Worm (Caenorhabditis elegans) whole organism, L1 larva: ENCODE measurements around the gene myrf-1.
A peak's percentile ranks its signal among the peaks of the same experiment; 100 is the strongest.

ENCODE experiments used
- C04F5.9 ChIP-seq: sonication (generic microtip); optimal IDR thresholded peaks from 2 replicates; lab custom pipeline; 2016; ENCODE audit warnings: missing genetic modification characterization, missing compliant biosample characterization
- C16A3.4 ChIP-seq: fragments of 150-350 bp; optimal IDR thresholded peaks from 2 replicates; lab custom pipeline; 2014; ENCODE audit warnings: missing biosample characterization, missing genetic modification characterization
- Y116A8C.19 ChIP-seq: sonication (generic microtip); optimal IDR thresholded peaks from 2 replicates; lab custom pipeline; 2016; ENCODE audit warnings: missing compliant biosample characterization, missing genetic modification characterization, borderline replicate concordance
- aly-2 ChIP-seq: fragments of 150-350 bp; optimal IDR thresholded peaks from 2 replicates; lab custom pipeline; 2014; ENCODE audit warnings: missing biosample characterization, missing genetic modification characterization
- ama-1 ChIP-seq: fragments of 150-350 bp; optimal IDR thresholded peaks from 2 replicates; lab custom pipeline; 2014
- blmp-1 ChIP-seq: fragments of 150-350 bp; optimal IDR thresholded peaks from 2 replicates; lab custom pipeline; 2014; ENCODE audit warnings: missing biosample characterization, missing genetic modification characterization
- ceh-63 ChIP-seq: fragments of 200-800 bp; sonication (Bioruptor generic); optimal IDR thresholded peaks from 2 replicates; lab custom pipeline; 2018; ENCODE audit warnings: mild to moderate bottlenecking, missing genetic modification characterization, missing compliant biosample characterization
- dpl-1 ChIP-seq, 3 experiments: fragments of 150-350 bp in 2 of 3; sonication (generic microtip) in 1 of 3; optimal IDR thresholded peaks; 2 replicates each; lab custom pipeline; 2014 to 2017; ENCODE audit warnings: missing biosample characterization in 3 of 3, missing genetic modification characterization in 3 of 3, missing genetic modification reagents in 3 of 3
- dsc-1 ChIP-seq: sonication (generic microtip); optimal IDR thresholded peaks from 2 replicates; lab custom pipeline; 2016; ENCODE audit warnings: mild to moderate bottlenecking, missing genetic modification characterization, missing compliant biosample characterization
- efl-1 ChIP-seq, 4 experiments: fragments of 150-350 bp; optimal IDR thresholded peaks in 3 of 4; peaks in 1 of 4; 1 replicate in 1 of 4; 2 replicates in 3 of 4; lab custom pipeline; 2014; ENCODE audit warnings: missing biosample characterization in 2 of 4, missing genetic modification characterization in 2 of 4, missing genetic modification reagents in 2 of 4
- efl-3 ChIP-seq: fragments of 200-800 bp; sonication (Bioruptor generic); optimal IDR thresholded peaks from 2 replicates; lab custom pipeline; 2018; ENCODE audit warnings: mild to moderate bottlenecking, missing genetic modification characterization, missing compliant biosample characterization
- egl-13 ChIP-seq: sonication (generic microtip); optimal IDR thresholded peaks from 2 replicates; lab custom pipeline; 2016; ENCODE audit warnings: missing genotype, missing genetic modification reagents, missing genetic modification characterization, missing compliant biosample characterization
- egl-27 ChIP-seq, 2 experiments: fragments of 150-350 bp in 1 of 2; sonication (generic microtip); optimal IDR thresholded peaks; 3 replicates each; lab custom pipeline; 2017 to 2018; ENCODE audit warnings: missing biosample characterization in 2 of 2, missing genetic modification characterization in 2 of 2, missing genetic modification reagents in 2 of 2
- elt-2 ChIP-seq: sonication (generic microtip); optimal IDR thresholded peaks from 2 replicates; lab custom pipeline; 2016; ENCODE audit warnings: missing genetic modification characterization, mild to moderate bottlenecking, inconsistent platforms, missing compliant biosample characterization, missing genetic modification reagents
- elt-3 ChIP-seq, 6 experiments: fragments of 150-350 bp in 1 of 6; sonication (generic microtip); optimal IDR thresholded peaks; 2 replicates each; lab custom pipeline; 2017 to 2018; ENCODE audit warnings: missing biosample characterization in 6 of 6, missing genetic modification characterization in 6 of 6, inconsistent platforms in 1 of 6
- fkh-8 ChIP-seq: sonication (generic microtip); optimal IDR thresholded peaks from 2 replicates; lab custom pipeline; 2016; ENCODE audit warnings: mild to moderate bottlenecking, missing genetic modification characterization, missing compliant biosample characterization
- grh-1 ChIP-seq: fragments of 200-800 bp; sonication (Bioruptor generic); IDR thresholded peaks from 2 replicates; pipeline ENCODE4 v1.3.6; 2022; ENCODE audit warnings: missing genetic modification reagents, missing genetic modification characterization, missing compliant biosample characterization
- hpl-2 ChIP-seq: fragments of 150-350 bp; optimal IDR thresholded peaks from 2 replicates; lab custom pipeline; 2014; ENCODE audit warnings: missing biosample characterization, missing genetic modification reagents, missing genetic modification characterization
- irx-1 ChIP-seq: sonication (generic microtip); optimal IDR thresholded peaks from 2 replicates; lab custom pipeline; 2016; ENCODE audit warnings: missing genetic modification characterization, missing compliant biosample characterization
- isw-1 ChIP-seq: fragments of 200-800 bp; sonication (Bioruptor generic); IDR thresholded peaks from 2 replicates; pipeline ENCODE4 v1.3.6; 2022; ENCODE audit warnings: missing genetic modification characterization, missing compliant biosample characterization
- jun-1 ChIP-seq: fragments of 150-350 bp; optimal IDR thresholded peaks from 2 replicates; lab custom pipeline; 2014; ENCODE audit warnings: missing biosample characterization, missing genetic modification reagents, missing genetic modification characterization
- lin-14 ChIP-seq: fragments of 200-800 bp; sonication (Bioruptor generic); optimal IDR thresholded peaks from 2 replicates; lab custom pipeline; 2018; ENCODE audit warnings: mild to moderate bottlenecking, missing genetic modification characterization, moderate library complexity, missing compliant biosample characterization
- lin-15B ChIP-seq: fragments of 150-350 bp; sonication (generic microtip); optimal IDR thresholded peaks from 3 replicates; lab custom pipeline; 2014; ENCODE audit warnings: missing biosample characterization, missing genetic modification characterization
- lin-39 ChIP-seq: fragments of 150-350 bp; optimal IDR thresholded peaks from 2 replicates; lab custom pipeline; 2014; ENCODE audit warnings: missing biosample characterization, missing genetic modification reagents, missing genetic modification characterization
- lsy-2 ChIP-seq, 2 experiments: fragments of 150-350 bp; optimal IDR thresholded peaks; 2 replicates each; lab custom pipeline; 2014; ENCODE audit warnings: missing biosample characterization in 2 of 2, missing genetic modification characterization in 2 of 2
- mab-9 ChIP-seq: fragments of 200-800 bp; sonication (Bioruptor generic); IDR thresholded peaks from 2 replicates; pipeline ENCODE4 v1.3.6; 2022; ENCODE audit warnings: missing genetic modification reagents, missing genetic modification characterization, missing compliant biosample characterization
- mdl-1 ChIP-seq, 2 experiments: fragments of 150-350 bp; optimal IDR thresholded peaks; 2 replicates each; lab custom pipeline; 2014 to 2017; ENCODE audit warnings: missing biosample characterization in 2 of 2, missing genetic modification characterization in 2 of 2, inconsistent platforms in 1 of 2
- mef-2 ChIP-seq: fragments of 150-350 bp; optimal IDR thresholded peaks from 2 replicates; lab custom pipeline; 2014; ENCODE audit warnings: missing biosample characterization, missing genetic modification characterization
- nhr-11 ChIP-seq: fragments of 150-350 bp; optimal IDR thresholded peaks from 2 replicates; lab custom pipeline; 2014; ENCODE audit warnings: missing biosample characterization, missing genetic modification characterization
- nhr-20 ChIP-seq: sonication (generic microtip); optimal IDR thresholded peaks from 2 replicates; lab custom pipeline; 2016; ENCODE audit warnings: mild to moderate bottlenecking, missing genetic modification characterization, missing compliant biosample characterization
- nhr-237 ChIP-seq: fragments of 150-350 bp; optimal IDR thresholded peaks from 2 replicates; lab custom pipeline; 2014; ENCODE audit warnings: missing biosample characterization, missing genetic modification characterization
- nhr-28 ChIP-seq: fragments of 150-350 bp; optimal IDR thresholded peaks from 2 replicates; lab custom pipeline; 2014; ENCODE audit warnings: missing biosample characterization, missing genetic modification characterization
- nhr-71 ChIP-seq: sonication (generic microtip); optimal IDR thresholded peaks from 2 replicates; lab custom pipeline; 2016; ENCODE audit warnings: mild to moderate bottlenecking, missing genetic modification characterization, moderate library complexity, missing compliant biosample characterization
- nhr-77 ChIP-seq: fragments of 150-350 bp; optimal IDR thresholded peaks from 2 replicates; lab custom pipeline; 2014; ENCODE audit warnings: missing biosample characterization, missing genetic modification characterization
- nhr-85 ChIP-seq: sonication (generic microtip); peaks from one replicate; lab custom pipeline; 2016; ENCODE audit warnings: missing genetic modification characterization, inconsistent platforms, missing compliant biosample characterization
- pax-3 ChIP-seq: fragments of 200-800 bp; sonication (Bioruptor generic); optimal IDR thresholded peaks from 2 replicates; lab custom pipeline; 2018; ENCODE audit warnings: mild to moderate bottlenecking, missing genetic modification characterization, moderate library complexity, missing compliant biosample characterization
- snpc-4 ChIP-seq: fragments of 150-350 bp; optimal IDR thresholded peaks from 2 replicates; lab custom pipeline; 2014; ENCODE audit warnings: missing biosample characterization, missing genetic modification characterization
- sox-4 ChIP-seq: sonication (generic microtip); optimal IDR thresholded peaks from 2 replicates; lab custom pipeline; 2016; ENCODE audit warnings: missing genetic modification characterization, missing compliant biosample characterization
- sup-37 ChIP-seq: fragments of 200-800 bp; sonication (Bioruptor generic); optimal IDR thresholded peaks from 2 replicates; lab custom pipeline; 2018; ENCODE audit warnings: mild to moderate bottlenecking, missing genetic modification characterization, missing compliant biosample characterization
- tlp-1 ChIP-seq: fragments of 150-350 bp; optimal IDR thresholded peaks from 2 replicates; lab custom pipeline; 2014; ENCODE audit warnings: missing biosample characterization, missing genetic modification characterization
- unc-30 ChIP-seq: sonication (generic microtip); optimal IDR thresholded peaks from 2 replicates; lab custom pipeline; 2017; ENCODE audit warnings: missing biosample characterization, missing genetic modification characterization
- unc-62 ChIP-seq: fragments of 150-350 bp; optimal IDR thresholded peaks from 2 replicates; lab custom pipeline; 2014; ENCODE audit warnings: missing biosample characterization, missing genetic modification reagents, missing genetic modification characterization
- unc-86 ChIP-seq: sonication (generic microtip); optimal IDR thresholded peaks from 2 replicates; lab custom pipeline; 2016; ENCODE audit warnings: missing genetic modification characterization, missing compliant biosample characterization
- unc-98 ChIP-seq: fragments of 200-800 bp; sonication (Bioruptor generic); IDR thresholded peaks from 2 replicates; pipeline ENCODE4 v1.3.6; 2022; ENCODE audit warnings: missing genetic modification characterization, missing compliant biosample characterization
- xbp-1 ChIP-seq: sonication (generic microtip); optimal IDR thresholded peaks from 2 replicates; lab custom pipeline; 2016; ENCODE audit warnings: missing genetic modification characterization, missing compliant biosample characterization
- zip-4 ChIP-seq: fragments of 200-800 bp; sonication (Bioruptor generic); optimal IDR thresholded peaks from 2 replicates; lab custom pipeline; 2018; ENCODE audit warnings: mild to moderate bottlenecking, missing genetic modification characterization, moderate library complexity, missing compliant biosample characterization

Gene myrf-1

ce11 chrII:10461207-10461606 is 41.1 kb downstream of the myrf-1 start, which contains the start of gene ZK673.5:
Gene ZK673.5, plus strand, starts transcription at chrII:10461507.
- TF ChIP-seq C04F5.9 (no peak), egl-13 (tag; lab: Kevin White, UChicago) (no peak), sup-37 (no peak), mef-2 (tag; lab: Kevin White, UChicago) (no peak), blmp-1 (no peak), nhr-71 (no peak), aly-2 (no peak), nhr-20 (tag; lab: Kevin White, UChicago) (no peak), unc-86 (tag; lab: Kevin White, UChicago) (no peak), irx-1 (tag; lab: Kevin White, UChicago) (no peak), egl-27 (tag; optimal IDR thresholded peaks at IDR 0.05; lab: Kevin White, UChicago) (no peak)

DNA sequence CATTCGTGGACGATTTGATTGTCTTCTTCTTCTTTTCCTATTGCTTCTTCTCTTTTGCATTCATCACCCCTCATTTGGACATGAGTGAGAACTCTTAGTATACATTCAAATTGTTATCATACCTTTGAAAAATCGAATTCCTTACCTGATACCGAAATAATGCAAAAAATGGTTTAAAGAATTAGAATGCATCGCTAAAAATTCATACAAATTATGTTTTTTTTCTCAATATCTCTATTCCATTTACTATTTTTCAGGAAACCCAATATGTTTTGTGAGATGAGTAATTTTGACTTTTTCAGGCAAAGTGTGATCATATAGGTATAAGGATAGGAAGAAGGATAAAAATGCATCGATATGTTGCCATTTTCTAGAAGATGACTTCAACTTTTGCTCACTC is 45.4 kb downstream of the myrf-1 start, which contains the start of gene ZK673.11:
Gene ZK673.11 (plus strand): TSS at position 301 of the 400 bp plus-strand sequence.
- TF ChIP-seq sup-37 (no peak), lsy-2 (tag; optimal IDR thresholded peaks at IDR 0.05; lab: Kevin White, UChicago) (no peak), isw-1 (GFP tag; lab: Robert Waterston, UW) (no peak), xbp-1 (tag; lab: Kevin White, UChicago) (no peak), irx-1 (tag; lab: Kevin White, UChicago) (no peak)

- TF ChIP-seq elt-3 (tag; optimal IDR thresholded peaks at IDR 0.05; lab: Kevin White, UChicago) (no peak), Y116A8C.19 (no peak), unc-86 (tag; lab: Kevin White, UChicago) (no peak), unc-30 (tag; lab: Kevin White, UChicago) (no peak), unc-62 (GFP tag; lab: Kevin White, UChicago) (no peak), sox-4 (tag; lab: Kevin White, UChicago) (no peak), zip-4 (GFP tag; lab: Kevin White, UChicago) (no peak)
Measured at ce11 chrII:10452620-10453019, 49.7 kb downstream of the myrf-1 start, which contains the start of gene ZK673.4. Gene ZK673.4, plus strand, starts transcription at chrII:10452920.

ce11 chrII:10450335-10450734 is 52.0 kb downstream of the myrf-1 start:
- TF ChIP-seq hpl-2 = no peak
- no peak for TF ChIP-seq jun-1 (tag; lab: Kevin White, UChicago)
- TF ChIP-seq nhr-11 (tag; lab: Kevin White, UChicago) = no peak
- TF ChIP-seq unc-86 (tag; lab: Kevin White, UChicago) = no peak
- TF ChIP-seq mab-9 (GFP tag; lab: Robert Waterston, UW) = no peak
- TF ChIP-seq ama-1 (lab: Kevin White, UChicago) = peak; percentile 69
- peak; percentile 27 for TF ChIP-seq nhr-71
- TF ChIP-seq mdl-1 (tag; optimal IDR thresholded peaks at IDR 0.05; lab: Kevin White, UChicago) = no peak
- TF ChIP-seq lin-14 = no peak
- TF ChIP-seq blmp-1 = peak; percentile 11
- TF ChIP-seq lin-39 (tag; lab: Kevin White, UChicago) = no peak
- TF ChIP-seq fkh-8 = no peak
- TF ChIP-seq elt-2 = peak; percentile 37
- TF ChIP-seq aly-2 = no peak
- TF ChIP-seq snpc-4 (tag; lab: Kevin White, UChicago) = no peak
- no peak for TF ChIP-seq pax-3 (tag; lab: Kevin White, UChicago)
- TF ChIP-seq irx-1 (tag; lab: Kevin White, UChicago) = no peak
- TF ChIP-seq unc-98 (GFP tag; lab: Robert Waterston, UW) = no peak
- no peak for TF ChIP-seq xbp-1 (tag; lab: Kevin White, UChicago)
- no peak for TF ChIP-seq ceh-63 (GFP tag; lab: Kevin White, UChicago)
- no peak for TF ChIP-seq zip-4 (GFP tag; lab: Kevin White, UChicago)
- TF ChIP-seq efl-3 (GFP tag; lab: Kevin White, UChicago) = no peak
- no peak for TF ChIP-seq tlp-1 (tag; lab: Kevin White, UChicago)
- no peak for TF ChIP-seq grh-1 (GFP tag; lab: Robert Waterston, UW)
- no peak for TF ChIP-seq dsc-1 (tag; lab: Kevin White, UChicago)
- peak; percentile 12 for TF ChIP-seq nhr-85 (tag; lab: Kevin White, UChicago)
- TF ChIP-seq dpl-1 (GFP tag; optimal IDR thresholded peaks at IDR 0.05; lab: Kevin White, UChicago) = no peak
- no peak for TF ChIP-seq nhr-237 (tag; lab: Kevin White, UChicago)
- TF ChIP-seq lin-15B = no peak
- no peak for TF ChIP-seq C16A3.4 (tag; lab: Kevin White, UChicago)
- TF ChIP-seq efl-1 (optimal IDR thresholded peaks at IDR 0.05; lab: Kevin White, UChicago) = peak in 1 of 2 experiments; percentile 12
- peak in 1 of 2 experiments; percentile 18 for TF ChIP-seq efl-1 (GFP tag; optimal IDR thresholded peaks at IDR 0.05 in 1 of 2; lab: Kevin White, UChicago)
- TF ChIP-seq nhr-77 (tag; lab: Kevin White, UChicago) = no peak
- no peak for TF ChIP-seq nhr-28 (tag; lab: Kevin White, UChicago)
